Worm (Caenorhabditis elegans) whole organism, late embryonic: ENCODE measurements around the gene spin-4.

Experiments
- ceh-19 ChIP-seq: fragments of 200-800 bp; sonication (Bioruptor generic); optimal IDR thresholded peaks from 2 replicates; lab custom pipeline; 2018; ENCODE audit warnings: mild to moderate bottlenecking, missing genetic modification characterization, missing compliant biosample characterization
- ceh-22 ChIP-seq: sonication (generic microtip); optimal IDR thresholded peaks from 2 replicates; lab custom pipeline; 2017; ENCODE audit warnings: missing biosample characterization, missing genetic modification characterization
- ceh-30 ChIP-seq: fragments of 150-350 bp; optimal IDR thresholded peaks from 2 replicates; lab custom pipeline; 2014; ENCODE audit warnings: missing biosample characterization, missing genetic modification characterization
- elt-2 ChIP-seq: sonication (generic microtip); optimal IDR thresholded peaks from 2 replicates; lab custom pipeline; 2016; ENCODE audit warnings: missing genetic modification reagents, missing genetic modification characterization, missing compliant biosample characterization
- fkh-10 ChIP-seq: fragments of 150-350 bp; optimal IDR thresholded peaks from 2 replicates; lab custom pipeline; 2014; ENCODE audit warnings: missing biosample characterization, missing genetic modification reagents, missing genetic modification characterization
- hlh-30 ChIP-seq: sonication (generic microtip); optimal IDR thresholded peaks from 2 replicates; lab custom pipeline; 2017; ENCODE audit warnings: antibody characterized with exemption, missing genetic modification characterization, missing compliant biosample characterization; ENCODE audit not compliant: insufficient read depth
- lim-6 ChIP-seq: sonication (generic microtip); optimal IDR thresholded peaks from 2 replicates; lab custom pipeline; 2016; ENCODE audit warnings: missing genetic modification characterization, missing compliant biosample characterization
- nhr-11 ChIP-seq: fragments of 150-350 bp; optimal IDR thresholded peaks from 2 replicates; lab custom pipeline; 2014; ENCODE audit warnings: missing biosample characterization, missing genetic modification characterization
- pat-9 ChIP-seq: fragments of 200-800 bp; sonication (Bioruptor generic); optimal IDR thresholded peaks from 2 replicates; lab custom pipeline; 2018; ENCODE audit warnings: mild to moderate bottlenecking, missing genetic modification characterization, moderate library complexity, missing compliant biosample characterization
- pqm-1 ChIP-seq: sonication (generic microtip); optimal IDR thresholded peaks from 2 replicates; lab custom pipeline; 2016; ENCODE audit warnings: missing genetic modification characterization, missing compliant biosample characterization
- pros-1 ChIP-seq: fragments of 150-350 bp; optimal IDR thresholded peaks from 2 replicates; lab custom pipeline; 2014; ENCODE audit warnings: missing biosample characterization, missing genetic modification reagents, missing genetic modification characterization
- tbx-2 ChIP-seq: sonication (generic microtip); optimal IDR thresholded peaks from 2 replicates; lab custom pipeline; 2016; ENCODE audit warnings: missing genetic modification characterization, missing compliant biosample characterization
- unc-3 ChIP-seq, 2 experiments: fragments of 200-800 bp in 1 of 2; sonication (Bioruptor generic) in 1 of 2; sonication (generic microtip) in 1 of 2; conservative IDR thresholded peaks in 1 of 2; optimal IDR thresholded peaks in 1 of 2; 2 replicates each; pipeline versions ENCODE4 v1.3.6 to Lab custom; 2016 to 2022; ENCODE audit warnings: missing compliant biosample characterization in 2 of 2, missing genetic modification characterization in 2 of 2, missing genetic modification reagents in 1 of 2

DNA sequence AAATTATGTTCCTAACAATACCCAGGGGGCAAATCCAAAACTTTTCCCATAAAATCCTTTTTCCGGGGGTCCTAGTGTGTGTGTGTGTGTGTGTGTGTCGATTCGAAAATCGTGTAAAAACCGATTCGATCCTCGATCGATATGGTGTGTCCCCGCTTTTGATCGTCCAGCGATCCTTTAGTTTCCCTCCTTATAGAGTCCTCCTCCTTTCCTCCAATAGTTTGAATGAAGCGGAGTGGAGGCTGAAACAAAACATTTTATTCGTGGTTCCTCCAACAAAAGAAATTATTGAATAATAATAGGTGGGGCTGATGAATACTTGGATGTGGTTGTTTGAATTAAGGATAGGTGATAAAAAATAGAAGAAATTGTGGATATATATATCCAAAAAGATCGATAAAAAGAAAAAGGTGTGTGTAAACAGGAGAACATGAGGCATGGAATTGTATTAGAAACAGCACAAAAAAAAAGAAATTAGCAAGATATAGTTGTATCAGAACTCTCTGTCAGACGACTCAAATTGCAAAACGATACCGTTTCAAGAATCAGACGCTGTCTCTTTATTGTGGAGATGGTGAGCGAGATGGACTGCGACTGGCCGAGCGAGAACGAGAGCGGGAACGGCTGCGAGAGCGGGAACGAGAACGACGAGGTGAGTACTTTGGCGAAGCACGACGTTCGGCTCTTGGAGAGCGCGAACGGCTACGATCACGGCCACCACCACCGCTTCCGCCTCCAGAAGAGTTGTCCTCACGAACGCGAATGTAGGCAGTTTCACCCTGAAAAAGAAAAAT, 1.5 kb upstream of the spin-4 start:
- TF ChIP-seq pros-1 (tag; lab: Kevin White, UChicago) (no peak), nhr-11 (tag; lab: Kevin White, UChicago) (no peak), fkh-10 (GFP tag; lab: Kevin White, UChicago) (no peak), pqm-1 (no peak), ceh-30 (tag; lab: Kevin White, UChicago) (no peak), hlh-30 (tag; lab: Kevin White, UChicago) (no peak), unc-3 (GFP tag; conservative IDR thresholded peaks at IDR 0.05; lab: Robert Waterston, UW) (no peak), unc-3 (tag; optimal IDR thresholded peaks at IDR 0.05; lab: Kevin White, UChicago) (no peak), elt-2 (no peak), ceh-22 (tag; lab: Kevin White, UChicago) (no peak), lim-6 (tag; lab: Kevin White, UChicago) (no peak), ceh-19 (GFP tag; lab: Kevin White, UChicago) (no peak), tbx-2 (tag; lab: Kevin White, UChicago) (no peak), pat-9 (tag; lab: Kevin White, UChicago) (no peak)
